Fruit fly (Drosophila melanogaster): Measurements from ENCODE around the gene CG4766.

- no peak for TF ChIP-seq CG8478 (optimal IDR thresholded peaks at IDR 0.05)
- TF ChIP-seq fru (optimal IDR thresholded peaks at IDR 0.05) = no peak
- TF ChIP-seq sqz (GFP tag; optimal IDR thresholded peaks at IDR 0.05) = no peak
- no peak for TF ChIP-seq Hr78 (GFP tag; optimal IDR thresholded peaks at IDR 0.05)
- no peak for TF ChIP-seq Doc2 (GFP tag; IDR thresholded peaks at IDR 0.05)
- TF ChIP-seq CG15696 (tag; optimal IDR thresholded peaks at IDR 0.05) = no peak
- TF ChIP-seq nerfin-2 (GFP tag; IDR thresholded peaks at IDR 0.05; ENCODE audit: partially characterized antibody) = no peak
- no peak for TF ChIP-seq MTF-1 (GFP tag; optimal IDR thresholded peaks at IDR 0.05; ENCODE audit: borderline replicate concordance)
Observed at dm6 chrX:5977769-5978168, 22.8 kb downstream of the CG4766 start.

All from whole organism, embryonic.